Worm (Caenorhabditis elegans): ENCODE results near the gene srg-40.

DNA sequence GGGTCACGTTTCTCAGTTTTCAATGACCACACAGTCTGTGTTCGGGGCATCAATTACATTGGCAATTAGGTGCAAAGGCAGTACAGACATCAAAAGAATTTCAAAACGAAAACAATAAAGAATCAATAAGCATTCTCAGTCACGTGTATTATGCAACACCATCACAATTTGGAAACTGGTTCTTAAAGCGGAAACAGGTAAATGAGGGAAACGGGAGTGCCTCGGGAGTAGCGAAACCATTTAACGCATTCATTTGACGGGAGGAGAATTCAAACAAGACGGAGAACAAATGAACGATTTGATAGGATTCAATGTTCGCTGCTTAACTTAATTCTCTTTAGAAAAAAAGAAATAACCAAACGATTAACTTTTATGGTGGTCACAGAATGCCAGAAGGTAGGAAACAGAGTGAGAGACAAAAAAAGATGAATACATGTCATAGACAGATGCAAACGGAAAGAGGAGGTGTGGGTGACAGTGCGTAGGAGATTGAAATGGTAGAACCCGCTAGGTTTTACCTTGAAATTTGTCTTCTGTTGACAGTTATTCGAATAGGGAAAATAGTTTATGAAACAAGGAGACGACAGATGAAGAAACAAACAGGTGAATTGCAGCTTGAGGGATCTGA lies 32.4 kb upstream of the srg-40 start:
- TF ChIP-seq dao-5 (tag; optimal IDR thresholded peaks at IDR 0.05), result no peak
- no peak for TF ChIP-seq him-1 (tag; optimal IDR thresholded peaks at IDR 0.05)
- no peak for TF ChIP-seq W03F9.2 (tag; optimal IDR thresholded peaks at IDR 0.05)
